Worm (Caenorhabditis elegans) whole organism, midembryonic: ENCODE results near the gene F17C8.9.

Experiments used
- cog-1 ChIP-seq: sonication (generic microtip); optimal IDR thresholded peaks from 2 replicates; lab custom pipeline; 2016; ENCODE audit warnings: missing genetic modification characterization, missing compliant biosample characterization
- flt-1 ChIP-seq: fragments of 200-800 bp; sonication (Bioruptor generic); IDR thresholded peaks from 2 replicates; pipeline ENCODE4 v1.3.6; 2022; ENCODE audit warnings: missing genetic modification characterization, missing compliant biosample characterization
- ztf-23 ChIP-seq: fragments of 200-800 bp; sonication (Bioruptor generic); IDR thresholded peaks from 2 replicates; pipeline ENCODE4 v1.3.6; 2022; ENCODE audit warnings: missing genetic modification reagents, missing genetic modification characterization, missing compliant biosample characterization

- TF ChIP-seq ztf-23 (GFP tag; lab: Robert Waterston, UW) (no peak), cog-1 (tag; lab: Kevin White, UChicago) (no peak), flt-1 (GFP tag; lab: Robert Waterston, UW) (no peak)
These were observed 31.3 kb downstream of the F17C8.9 start, which contains the start of gene B0393.5 for ce11 chrIII:4765474-4765873.
